Fruit fly (Drosophila melanogaster) whole organism, embryonic: ENCODE results near the gene CG31548.

Experiments
- CG10431 ChIP-seq: fragments of 200-800 bp; sonication (Bioruptor generic); optimal IDR thresholded peaks from 3 replicates; lab custom pipeline; 2018; ENCODE audit warnings: missing biosample characterization, mild to moderate bottlenecking, missing genetic modification characterization
- CG11695 ChIP-seq: fragments of 200-800 bp; sonication (Bioruptor generic); IDR thresholded peaks from 3 replicates; pipeline ENCODE4 v1.3.6; 2022; ENCODE audit warnings: missing biosample characterization, missing genetic modification characterization
- CG13624 ChIP-seq: fragments of 200-800 bp; sonication (Bioruptor generic); optimal IDR thresholded peaks from 2 replicates; lab custom pipeline; 2016; ENCODE audit warnings: missing biosample characterization, missing genetic modification characterization
- CG15479 ChIP-seq: fragments of 200-800 bp; sonication (Bioruptor generic); optimal IDR thresholded peaks from 3 replicates; lab custom pipeline; 2019; ENCODE audit warnings: missing biosample characterization, mild to moderate bottlenecking, missing genetic modification characterization, moderate library complexity
- CG15514 ChIP-seq: fragments of 200-800 bp; sonication (Bioruptor generic); optimal IDR thresholded peaks from 3 replicates; lab custom pipeline; 2017; ENCODE audit warnings: missing biosample characterization, missing genetic modification characterization, mild to moderate bottlenecking, moderate library complexity, missing genetic modification reagents
- CG16779 ChIP-seq: fragments of 200-800 bp; sonication (Bioruptor generic); IDR thresholded peaks from 2 replicates; pipeline ENCODE4 v1.3.6; 2022; ENCODE audit warnings: missing biosample characterization, missing genetic modification characterization
- CG17385 ChIP-seq: fragments of 200-800 bp; sonication (Bioruptor generic); optimal IDR thresholded peaks from 3 replicates; lab custom pipeline; 2018; ENCODE audit warnings: missing biosample characterization, mild to moderate bottlenecking, missing genetic modification characterization
- CG17829 ChIP-seq: fragments of 200-800 bp; optimal IDR thresholded peaks from 2 replicates; lab custom pipeline; 2019; ENCODE audit warnings: missing biosample characterization, mild to moderate bottlenecking, missing genetic modification characterization, moderate library complexity
- CG1832 ChIP-seq: fragments of 200-800 bp; sonication (Bioruptor generic); optimal IDR thresholded peaks from 2 replicates; lab custom pipeline; 2017; ENCODE audit warnings: missing biosample characterization, mild to moderate bottlenecking, missing genetic modification characterization, inconsistent platforms
- CG32532 ChIP-seq: fragments of 200-800 bp; sonication (Bioruptor generic); IDR thresholded peaks from 2 replicates; pipeline ENCODE4 v1.3.6; 2022; ENCODE audit warnings: missing biosample characterization, missing genetic modification characterization
- CG34422 ChIP-seq: fragments of 200-800 bp; sonication (Bioruptor generic); IDR thresholded peaks from 3 replicates; pipeline ENCODE4 v1.3.6; 2022; ENCODE audit warnings: missing biosample characterization, missing genetic modification characterization
- CG6854 ChIP-seq: fragments of 200-800 bp; sonication (Bioruptor generic); optimal IDR thresholded peaks from 3 replicates; lab custom pipeline; 2017; ENCODE audit warnings: missing biosample characterization, mild to moderate bottlenecking, missing genetic modification characterization
- CG7556 ChIP-seq: fragments of 200-800 bp; sonication (Bioruptor generic); optimal IDR thresholded peaks from 2 replicates; lab custom pipeline; 2017; ENCODE audit warnings: missing biosample characterization, mild to moderate bottlenecking, missing genetic modification characterization
- CG7745 ChIP-seq: fragments of 200-800 bp; sonication (Bioruptor generic); optimal IDR thresholded peaks from 2 replicates; lab custom pipeline; 2018; ENCODE audit warnings: missing biosample characterization, mild to moderate bottlenecking, missing genetic modification characterization, moderate library complexity
- CG8944 ChIP-seq: fragments of 200-800 bp; sonication (Bioruptor generic); optimal IDR thresholded peaks from 3 replicates; lab custom pipeline; 2016; ENCODE audit warnings: missing biosample characterization, missing genetic modification characterization
- CG9437 ChIP-seq: fragments of 200-800 bp; sonication (Bioruptor generic); optimal IDR thresholded peaks from 2 replicates; lab custom pipeline; 2018; ENCODE audit warnings: missing biosample characterization, mild to moderate bottlenecking, missing genetic modification characterization
- CG9727 ChIP-seq: fragments of 200-800 bp; sonication (Bioruptor generic); optimal IDR thresholded peaks from 3 replicates; lab custom pipeline; 2017; ENCODE audit warnings: missing biosample characterization, mild to moderate bottlenecking, missing genetic modification characterization
- Deaf1 ChIP-seq: fragments of 200-800 bp; optimal IDR thresholded peaks from 3 replicates; lab custom pipeline; 2019; ENCODE audit warnings: missing biosample characterization, mild to moderate bottlenecking, missing genetic modification characterization, moderate library complexity
- Fer1 ChIP-seq: fragments of 200-800 bp; sonication (Bioruptor generic); optimal IDR thresholded peaks from 2 replicates; lab custom pipeline; 2017; ENCODE audit warnings: missing biosample characterization, mild to moderate bottlenecking, missing genetic modification characterization
- HLH4C ChIP-seq: fragments of 200-800 bp; sonication (Bioruptor generic); IDR thresholded peaks from 3 replicates; pipeline ENCODE4 v1.3.6; 2022; ENCODE audit warnings: missing biosample characterization, missing genetic modification characterization; ENCODE audit not compliant: partially characterized antibody
- HmgZ ChIP-seq: fragments of 200-800 bp; sonication (Bioruptor generic); optimal IDR thresholded peaks from 2 replicates; lab custom pipeline; 2018; ENCODE audit warnings: missing biosample characterization, mild to moderate bottlenecking, missing genetic modification characterization
- Hr78 ChIP-seq, 2 experiments: fragments of 200-800 bp in 1 of 2; fragments of >200 bp in 1 of 2; sonication (Bioruptor generic) in 1 of 2; optimal IDR thresholded peaks; 2 replicates each; lab custom pipeline; 2017 to 2019; ENCODE audit warnings: missing biosample characterization in 2 of 2, missing genetic modification characterization in 2 of 2, mild to moderate bottlenecking in 1 of 2, moderate library complexity in 1 of 2
- Lhr ChIP-seq: fragments of 200-800 bp; sonication (Bioruptor generic); optimal IDR thresholded peaks from 3 replicates; lab custom pipeline; 2017; ENCODE audit warnings: mild to moderate bottlenecking, missing biosample characterization, missing genetic modification reagents, missing genetic modification characterization
- MESR4 ChIP-seq: fragments of 200-800 bp; sonication (Bioruptor generic); optimal IDR thresholded peaks from 2 replicates; lab custom pipeline; 2018; ENCODE audit warnings: missing biosample characterization, mild to moderate bottlenecking, missing genetic modification characterization, moderate library complexity
- Med ChIP-seq: fragments of 200-800 bp; sonication (Bioruptor generic); peaks from one replicate; lab custom pipeline; 2016; ENCODE audit warnings: missing biosample characterization, missing genetic modification characterization, mild to moderate bottlenecking, inconsistent platforms, moderate library complexity
- Rx ChIP-seq: fragments of 200-800 bp; sonication (Bioruptor generic); IDR thresholded peaks from 2 replicates; pipeline ENCODE4 v1.3.6; 2022; ENCODE audit warnings: missing biosample characterization, missing genetic modification characterization
- Sry-δ ChIP-seq: fragments of 200-800 bp; sonication (Bioruptor generic); optimal IDR thresholded peaks from 2 replicates; lab custom pipeline; 2016; ENCODE audit warnings: missing biosample characterization, missing genetic modification characterization
- Trl ChIP-seq, 3 experiments: fragments of >200 bp in 2 of 3; fragments of 200-800 bp in 1 of 3; sonication (Bioruptor generic) in 1 of 3; optimal IDR thresholded peaks; 2 replicates in 1 of 3; 3 replicates in 2 of 3; lab custom pipeline; 2016 to 2017; ENCODE audit warnings: missing biosample characterization in 1 of 3, missing genetic modification characterization in 1 of 3
- Xbp1 ChIP-seq: fragments of 200-800 bp; sonication (Bioruptor generic); optimal IDR thresholded peaks from 3 replicates; lab custom pipeline; 2016; ENCODE audit warnings: missing biosample characterization, mild to moderate bottlenecking, missing genetic modification characterization
- cg ChIP-seq: fragments of 200-800 bp; sonication (Bioruptor generic); optimal IDR thresholded peaks from 3 replicates; lab custom pipeline; 2019; ENCODE audit warnings: missing biosample characterization, mild to moderate bottlenecking, missing genetic modification characterization, moderate library complexity
- chn ChIP-seq: fragments of 200-800 bp; sonication (Bioruptor generic); optimal IDR thresholded peaks from 2 replicates; lab custom pipeline; 2016; ENCODE audit warnings: missing biosample characterization, missing genetic modification characterization
- dmrt99B ChIP-seq: fragments of 200-800 bp; sonication (Bioruptor generic); optimal IDR thresholded peaks from 2 replicates; lab custom pipeline; 2018; ENCODE audit warnings: missing biosample characterization, mild to moderate bottlenecking, missing genetic modification characterization, moderate library complexity
- fd64A ChIP-seq: fragments of 200-800 bp; sonication (Bioruptor generic); optimal IDR thresholded peaks from 3 replicates; lab custom pipeline; 2018; ENCODE audit warnings: missing biosample characterization, mild to moderate bottlenecking, missing genetic modification characterization
- gro ChIP-seq: fragments of 200-800 bp; sonication (Bioruptor generic); optimal IDR thresholded peaks from 2 replicates; lab custom pipeline; 2016; ENCODE audit warnings: missing biosample characterization, missing genetic modification characterization
- insv ChIP-seq, 2 experiments: fragments of 200-800 bp; sonication (Bioruptor generic); optimal IDR thresholded peaks; 3 replicates each; lab custom pipeline; 2016 to 2018; ENCODE audit warnings: missing biosample characterization in 2 of 2, missing genetic modification characterization in 2 of 2
- kni ChIP-seq: fragments of 200-800 bp; sonication (Bioruptor generic); optimal IDR thresholded peaks from 3 replicates; lab custom pipeline; 2017; ENCODE audit warnings: mild to moderate bottlenecking, missing biosample characterization, missing genetic modification reagents, missing genetic modification characterization
- luna ChIP-seq: fragments of 200-800 bp; sonication (Bioruptor generic); optimal IDR thresholded peaks from 2 replicates; lab custom pipeline; 2016; ENCODE audit warnings: missing biosample characterization, missing genetic modification characterization
- mld ChIP-seq: fragments of 200-800 bp; sonication (Bioruptor generic); IDR thresholded peaks from 3 replicates; pipeline ENCODE4 v1.3.6; 2022; ENCODE audit warnings: missing biosample characterization, missing genetic modification characterization; ENCODE audit not compliant: partially characterized antibody
- odd ChIP-seq: fragments of 200-800 bp; sonication (Bioruptor generic); optimal IDR thresholded peaks from 2 replicates; lab custom pipeline; 2017; ENCODE audit warnings: missing biosample characterization, mild to moderate bottlenecking, missing genetic modification characterization
- pho ChIP-seq: fragments of 200-800 bp; sonication (Bioruptor generic); optimal IDR thresholded peaks from 2 replicates; lab custom pipeline; 2016; ENCODE audit warnings: missing biosample characterization, missing genetic modification characterization
- trh ChIP-seq: fragments of 200-800 bp; sonication (Bioruptor generic); optimal IDR thresholded peaks from 2 replicates; lab custom pipeline; 2016; ENCODE audit warnings: missing biosample characterization, missing genetic modification characterization

CG31548 gene

dm6 chr3R:5613114-5613443, 23.6 kb downstream of the CG31548 start, which contains the start of gene Atu (continued):
- TF ChIP-seq HLH4C: peak; percentile 93
- peak; percentile 47 for TF ChIP-seq Xbp1 (GFP tag; lab: Kevin White, UChicago)

dm6 chr3R:5612372-5613113, 24.1 kb downstream of the CG31548 start, which contains the start of gene Rga:
Gene Rga (minus strand): TSS chr3R:5613112.
- peak; percentile 10 for TF ChIP-seq CG10431 (GFP tag; lab: Kevin White, UChicago)
- TF ChIP-seq Deaf1 (tag; lab: Kevin White, UChicago): peak; percentile 83
- TF ChIP-seq Hr78 (GFP tag; optimal IDR thresholded peaks at IDR 0.05; lab: Kevin White, UChicago): peak in 1 of 2 experiments; percentile 63
- peak; percentile 5 for TF ChIP-seq pho
- TF ChIP-seq luna: no peak
- TF ChIP-seq CG15514 (GFP tag; lab: Kevin White, UChicago): no peak
- TF ChIP-seq gro (GFP tag; lab: Kevin White, UChicago): no peak
- TF ChIP-seq mld (GFP tag; lab: Robert Waterston, UW): no peak
- peak in 1 of 2 experiments; percentile 36 for TF ChIP-seq insv (GFP tag; optimal IDR thresholded peaks at IDR 0.05; lab: Kevin White, UChicago)
- TF ChIP-seq CG34422 (GFP tag; lab: Robert Waterston, UW): peak; percentile 6; the same call in 1 of the 3 replicates
- no peak for TF ChIP-seq HmgZ (tag; lab: Kevin White, UChicago)
- TF ChIP-seq CG16779: no peak
- no peak for TF ChIP-seq fd64A (GFP tag; lab: Kevin White, UChicago)
- TF ChIP-seq CG17385: peak; percentile 95
- TF ChIP-seq CG11695 (GFP tag; lab: Robert Waterston, UW): peak; percentile 79
- no peak for TF ChIP-seq dmrt99B
- peak; percentile 91 for TF ChIP-seq MESR4
- TF ChIP-seq Trl (optimal IDR thresholded peaks at IDR 0.05; lab: Kevin White, UChicago): peak; percentile 78 to 81
- no peak for TF ChIP-seq Trl (GFP tag; optimal IDR thresholded peaks at IDR 0.05; lab: Kevin White, UChicago)
- no peak for TF ChIP-seq CG17829
- TF ChIP-seq CG9727 (GFP tag; lab: Kevin White, UChicago): peak; percentile 42
- TF ChIP-seq CG7556 (GFP tag; lab: Kevin White, UChicago): peak; percentile 5
- no peak for TF ChIP-seq chn (GFP tag; lab: Kevin White, UChicago)
- no peak for TF ChIP-seq trh (GFP tag; lab: Kevin White, UChicago)
- no peak for TF ChIP-seq kni (GFP tag; lab: Kevin White, UChicago)
- TF ChIP-seq CG9437: peak; percentile 32
- TF ChIP-seq Sry-δ: no peak
- TF ChIP-seq Rx: no peak
- TF ChIP-seq Lhr (GFP tag; lab: Kevin White, UChicago): no peak
- TF ChIP-seq CG15479: peak; percentile 99
- no peak for TF ChIP-seq CG7745 (tag; lab: Kevin White, UChicago)
- TF ChIP-seq Fer1 (GFP tag; lab: Kevin White, UChicago): peak; percentile 20
- TF ChIP-seq cg (GFP tag; lab: Kevin White, UChicago): peak; percentile 94
- no peak for TF ChIP-seq CG8944 (GFP tag; lab: Kevin White, UChicago)
- peak; percentile 56 for TF ChIP-seq CG1832 (GFP tag; lab: Kevin White, UChicago)
- peak; percentile 30 for TF ChIP-seq Med
- TF ChIP-seq CG13624 (GFP tag; lab: Kevin White, UChicago): peak; percentile 21
- peak; percentile 17 for TF ChIP-seq odd
- peak; percentile 6 for TF ChIP-seq CG6854 (GFP tag; lab: Kevin White, UChicago)
- TF ChIP-seq CG32532 (GFP tag; lab: Robert Waterston, UW): 0 out of 2 replicates have a peak, but pooled peaks have one; percentile 16
- TF ChIP-seq, all 482 proteins: peak for 22
